Worm (Caenorhabditis elegans) whole organism, midembryonic: ENCODE measurements around the gene bus-5.

Source experiments
- flt-1 ChIP-seq: fragments of 200-800 bp; sonication (Bioruptor generic); IDR thresholded peaks from 2 replicates; pipeline ENCODE4 v1.3.6; 2022; ENCODE audit warnings: missing genetic modification characterization, missing compliant biosample characterization

bus-5 gene

ce11 chrX:2064730-2065129 is 48.2 kb downstream of the bus-5 start, which contains the start of gene F49H12.7:
F49H12.7 (plus strand) TSS chrX:2065030.
- no peak for TF ChIP-seq flt-1 (GFP tag; lab: Robert Waterston, UW)
